Fruit fly (Drosophila melanogaster) whole organism, embryonic: ENCODE measurements around the gene DEF8.

Source experiments
- ATbp ChIP-seq: fragments of 200-800 bp; sonication (Bioruptor generic); optimal IDR thresholded peaks from 2 replicates; lab custom pipeline; 2017; ENCODE audit warnings: missing biosample characterization, mild to moderate bottlenecking, missing genetic modification characterization, missing genetic modification reagents
- CG10366 ChIP-seq: fragments of 200-800 bp; sonication (Bioruptor generic); IDR thresholded peaks from 2 replicates; pipeline ENCODE4 v1.3.6; 2022; ENCODE audit warnings: missing biosample characterization, missing genetic modification characterization
- CG10462 ChIP-seq: fragments of 200-800 bp; sonication (Bioruptor generic); optimal IDR thresholded peaks from 2 replicates; lab custom pipeline; 2016; ENCODE audit warnings: missing biosample characterization, missing genetic modification characterization
- CG12071 ChIP-seq: fragments of 200-800 bp; sonication (Bioruptor generic); optimal IDR thresholded peaks from 3 replicates; lab custom pipeline; 2018; ENCODE audit warnings: missing biosample characterization, mild to moderate bottlenecking, missing genetic modification characterization
- CG12942 ChIP-seq: fragments of 200-800 bp; sonication (Bioruptor generic); optimal IDR thresholded peaks from 3 replicates; lab custom pipeline; 2016; ENCODE audit warnings: missing biosample characterization, missing genetic modification characterization
- CG13123 ChIP-seq: fragments of 200-800 bp; sonication (Bioruptor generic); optimal IDR thresholded peaks from 2 replicates; lab custom pipeline; 2016; ENCODE audit warnings: missing biosample characterization, missing genetic modification characterization
- CG13296 ChIP-seq: fragments of 200-800 bp; sonication (Bioruptor generic); optimal IDR thresholded peaks from 3 replicates; lab custom pipeline; 2018; ENCODE audit warnings: missing biosample characterization, mild to moderate bottlenecking, missing genetic modification characterization
- CG13894 ChIP-seq: fragments of 200-800 bp; sonication (Bioruptor generic); optimal IDR thresholded peaks from 3 replicates; lab custom pipeline; 2018; ENCODE audit warnings: missing biosample characterization, mild to moderate bottlenecking, missing genetic modification characterization, moderate library complexity
- CG14710 ChIP-seq: fragments of 200-800 bp; sonication (Bioruptor generic); optimal IDR thresholded peaks from 3 replicates; lab custom pipeline; 2019; ENCODE audit warnings: missing biosample characterization, mild to moderate bottlenecking, missing genetic modification characterization, moderate library complexity
- CG17385 ChIP-seq: fragments of 200-800 bp; sonication (Bioruptor generic); optimal IDR thresholded peaks from 3 replicates; lab custom pipeline; 2018; ENCODE audit warnings: missing biosample characterization, mild to moderate bottlenecking, missing genetic modification characterization
- CG17912 ChIP-seq: fragments of 200-800 bp; sonication (Bioruptor generic); optimal IDR thresholded peaks from 2 replicates; lab custom pipeline; 2018; ENCODE audit warnings: missing biosample characterization, mild to moderate bottlenecking, missing genetic modification characterization
- CG18011 ChIP-seq: fragments of 200-800 bp; sonication (Bioruptor generic); optimal IDR thresholded peaks from 2 replicates; lab custom pipeline; 2017; ENCODE audit warnings: missing biosample characterization, missing genetic modification characterization, mild to moderate bottlenecking, moderate library complexity, missing genotype
- CG18262 ChIP-seq: fragments of 200-800 bp; optimal IDR thresholded peaks from 3 replicates; lab custom pipeline; 2019; ENCODE audit warnings: missing biosample characterization, mild to moderate bottlenecking, missing genetic modification characterization, moderate library complexity
- CG43689 ChIP-seq: fragments of 200-800 bp; sonication (Bioruptor generic); IDR thresholded peaks from 2 replicates; pipeline ENCODE4 v1.3.6; 2022; ENCODE audit warnings: missing biosample characterization, missing genetic modification characterization
- CG4854 ChIP-seq: fragments of 200-800 bp; sonication (Bioruptor generic); optimal IDR thresholded peaks from 2 replicates; lab custom pipeline; 2016; ENCODE audit warnings: missing biosample characterization, missing genetic modification characterization, inconsistent platforms
- CG5245 ChIP-seq: fragments of 200-800 bp; sonication (Bioruptor generic); optimal IDR thresholded peaks from 3 replicates; lab custom pipeline; 2016; ENCODE audit warnings: missing biosample characterization, missing genetic modification characterization
- CG6254 ChIP-seq: fragments of 200-800 bp; sonication (Bioruptor generic); optimal IDR thresholded peaks from 3 replicates; lab custom pipeline; 2017; ENCODE audit warnings: mild to moderate bottlenecking, missing biosample characterization, missing genetic modification reagents, missing genetic modification characterization
- CG7357 ChIP-seq: fragments of 200-800 bp; sonication (Bioruptor generic); IDR thresholded peaks from 3 replicates; pipeline ENCODE4 v1.3.6; 2022; ENCODE audit warnings: missing biosample characterization, missing genetic modification characterization
- CG7786 ChIP-seq: fragments of 200-800 bp; sonication (Bioruptor generic); optimal IDR thresholded peaks from 2 replicates; lab custom pipeline; 2016; ENCODE audit warnings: missing biosample characterization, missing genetic modification characterization
- CG7839 ChIP-seq: fragments of 200-800 bp; sonication (Bioruptor generic); optimal IDR thresholded peaks from 3 replicates; lab custom pipeline; 2018; ENCODE audit warnings: missing biosample characterization, mild to moderate bottlenecking, missing genetic modification characterization, moderate library complexity
- CG7928 ChIP-seq: fragments of 200-800 bp; sonication (Bioruptor generic); optimal IDR thresholded peaks from 2 replicates; lab custom pipeline; 2017; ENCODE audit warnings: missing biosample characterization, mild to moderate bottlenecking, missing genetic modification characterization
- CG7963 ChIP-seq: fragments of 200-800 bp; sonication (Bioruptor generic); IDR thresholded peaks from 3 replicates; pipeline ENCODE4 v1.3.6; 2022; ENCODE audit warnings: missing biosample characterization, missing genetic modification characterization; ENCODE audit not compliant: partially characterized antibody
- CG8089 ChIP-seq: fragments of 200-800 bp; sonication (Bioruptor generic); optimal IDR thresholded peaks from 3 replicates; lab custom pipeline; 2016; ENCODE audit warnings: missing biosample characterization, missing genetic modification characterization
- CG8290 ChIP-seq, 3 experiments: fragments of 200-800 bp; sonication (Bioruptor generic); optimal IDR thresholded peaks; 2 replicates each; lab custom pipeline; 2016 to 2019; ENCODE audit warnings: missing biosample characterization in 3 of 3, missing genetic modification characterization in 3 of 3, mild to moderate bottlenecking in 2 of 3, moderate library complexity in 1 of 3
- CG9437 ChIP-seq: fragments of 200-800 bp; sonication (Bioruptor generic); optimal IDR thresholded peaks from 2 replicates; lab custom pipeline; 2018; ENCODE audit warnings: missing biosample characterization, mild to moderate bottlenecking, missing genetic modification characterization
- CG9932 ChIP-seq: fragments of 200-800 bp; sonication (Bioruptor generic); IDR thresholded peaks from 2 replicates; pipeline ENCODE4 v1.3.6; 2022; ENCODE audit warnings: missing biosample characterization, missing genetic modification characterization
- GATAe ChIP-seq: fragments of 200-800 bp; sonication (Bioruptor generic); conservative IDR thresholded peaks from 2 replicates; pipeline ENCODE4 v1.3.6; 2022; ENCODE audit warnings: missing biosample characterization, missing genetic modification characterization
- Hand ChIP-seq: fragments of 200-800 bp; sonication (Bioruptor generic); optimal IDR thresholded peaks from 2 replicates; lab custom pipeline; 2017; ENCODE audit warnings: mild to moderate bottlenecking, missing biosample characterization, missing genetic modification reagents, missing genetic modification characterization
- Ravus ChIP-seq: fragments of 200-800 bp; sonication (Bioruptor generic); IDR thresholded peaks from 2 replicates; pipeline ENCODE4 v1.3.6; 2022; ENCODE audit warnings: missing biosample characterization, missing genetic modification characterization
- YL-1 ChIP-seq: fragments of 200-800 bp; sonication (Bioruptor generic); optimal IDR thresholded peaks from 3 replicates; lab custom pipeline; 2017; ENCODE audit warnings: missing biosample characterization, mild to moderate bottlenecking, missing genetic modification characterization
- bowl ChIP-seq: fragments of 200-800 bp; sonication (Bioruptor generic); IDR thresholded peaks from 2 replicates; pipeline ENCODE4 v1.3.6; 2022; ENCODE audit warnings: missing biosample characterization, missing genetic modification characterization
- cad ChIP-seq: fragments of >200 bp; optimal IDR thresholded peaks from 2 replicates; lab custom pipeline; 2017; ENCODE audit warnings: missing biosample characterization, missing genetic modification characterization
- dmrt11E ChIP-seq: fragments of 200-800 bp; sonication (Bioruptor generic); optimal IDR thresholded peaks from 3 replicates; lab custom pipeline; 2018; ENCODE audit warnings: missing biosample characterization, mild to moderate bottlenecking, missing genetic modification characterization, moderate library complexity
- fru ChIP-seq: fragments of >200 bp; optimal IDR thresholded peaks from 2 replicates; lab custom pipeline; 2017
- gro ChIP-seq: fragments of 200-800 bp; sonication (Bioruptor generic); optimal IDR thresholded peaks from 2 replicates; lab custom pipeline; 2016; ENCODE audit warnings: missing biosample characterization, missing genetic modification characterization
- h ChIP-seq: fragments of >200 bp; optimal IDR thresholded peaks from 2 replicates; lab custom pipeline; 2017
- hb ChIP-seq: fragments of 200-800 bp; sonication (Bioruptor generic); IDR thresholded peaks from 3 replicates; pipeline ENCODE4 v1.3.6; 2022; ENCODE audit warnings: missing biosample characterization, missing genetic modification characterization; ENCODE audit not compliant: partially characterized antibody
- hbn ChIP-seq: fragments of 200-800 bp; sonication (Bioruptor generic); IDR thresholded peaks from 2 replicates; pipeline ENCODE4 v1.3.6; 2022; ENCODE audit warnings: missing biosample characterization, missing genetic modification characterization; ENCODE audit not compliant: partially characterized antibody
- jigr1 ChIP-seq: fragments of 200-800 bp; sonication (Bioruptor generic); IDR thresholded peaks from 3 replicates; pipeline ENCODE4 v1.3.6; 2022; ENCODE audit warnings: missing biosample characterization, missing genetic modification characterization
- kay ChIP-seq: fragments of 200-800 bp; sonication (Bioruptor generic); optimal IDR thresholded peaks from 2 replicates; lab custom pipeline; 2016; ENCODE audit warnings: missing biosample characterization, missing genetic modification characterization
- kni ChIP-seq: fragments of 200-800 bp; sonication (Bioruptor generic); optimal IDR thresholded peaks from 3 replicates; lab custom pipeline; 2017; ENCODE audit warnings: mild to moderate bottlenecking, missing biosample characterization, missing genetic modification reagents, missing genetic modification characterization
- nom ChIP-seq: fragments of 200-800 bp; sonication (Bioruptor generic); optimal IDR thresholded peaks from 2 replicates; lab custom pipeline; 2017; ENCODE audit warnings: missing biosample characterization, missing genetic modification characterization, mild to moderate bottlenecking, moderate library complexity, missing genetic modification reagents
- oc ChIP-seq: fragments of 200-800 bp; sonication (Bioruptor generic); optimal IDR thresholded peaks from 2 replicates; lab custom pipeline; 2018; ENCODE audit warnings: missing biosample characterization, mild to moderate bottlenecking, missing genetic modification characterization, moderate library complexity
- p53 ChIP-seq: fragments of 200-800 bp; sonication (Bioruptor generic); optimal IDR thresholded peaks from 2 replicates; lab custom pipeline; 2016; ENCODE audit warnings: missing biosample characterization, missing genetic modification characterization
- phol ChIP-seq: fragments of 200-800 bp; sonication (Bioruptor generic); optimal IDR thresholded peaks from 3 replicates; lab custom pipeline; 2018; ENCODE audit warnings: missing biosample characterization, mild to moderate bottlenecking, missing genetic modification characterization, moderate library complexity
- tap ChIP-seq: fragments of 200-800 bp; optimal IDR thresholded peaks from 3 replicates; lab custom pipeline; 2019; ENCODE audit warnings: missing biosample characterization, mild to moderate bottlenecking, missing genetic modification characterization, moderate library complexity
- unpg ChIP-seq: fragments of 200-800 bp; sonication (Bioruptor generic); optimal IDR thresholded peaks from 3 replicates; lab custom pipeline; 2018; ENCODE audit warnings: missing biosample characterization, mild to moderate bottlenecking, missing genetic modification characterization, moderate library complexity
- zf30C ChIP-seq: fragments of 200-800 bp; sonication (Bioruptor generic); optimal IDR thresholded peaks from 3 replicates; lab custom pipeline; 2018; ENCODE audit warnings: missing biosample characterization, mild to moderate bottlenecking, missing genetic modification characterization
- zfh1 ChIP-seq: fragments of 200-800 bp; sonication (Bioruptor generic); IDR thresholded peaks from 3 replicates; pipeline ENCODE4 v1.3.6; 2022; ENCODE audit warnings: missing biosample characterization, missing genetic modification characterization

Gene DEF8

dm6 chr3L:12138113-12138899, 6.4 kb downstream of the DEF8 start, which contains the start of the genes ND-SGDH and RhoGAP68F (continued):
- TF ChIP-seq CG8089 (peak; percentile 45), CG18011 (GFP tag; lab: Kevin White, UChicago) (peak; percentile 24), CG7839 (peak; percentile 77), GATAe (GFP tag; lab: Robert Waterston, UW) (no peak), phol (tag; lab: Kevin White, UChicago) (peak; percentile 83), CG10462 (peak; percentile 33), CG12942 (GFP tag; lab: Kevin White, UChicago) (peak; percentile 73), CG14710 (tag; lab: Kevin White, UChicago) (peak; percentile 89), ATbp (GFP tag; lab: Kevin White, UChicago) (no peak), unpg (peak; percentile 68), nom (GFP tag; lab: Kevin White, UChicago) (no peak), fru (lab: Kevin White, UChicago) (no peak), cad (no peak), oc (peak; percentile 29), zf30C (GFP tag; lab: Kevin White, UChicago) (no peak), CG7928 (GFP tag; lab: Kevin White, UChicago) (no peak), CG7963 (GFP tag; lab: Robert Waterston, UW) (peak; percentile 70), hb (GFP tag; lab: Robert Waterston, UW) (peak; percentile 95), CG7357 (peak; percentile 41; the same call in 1 of the 3 replicates), p53 (GFP tag; lab: Kevin White, UChicago) (no peak), dmrt11E (tag; lab: Kevin White, UChicago) (peak; percentile 70), CG13123 (GFP tag; lab: Kevin White, UChicago) (peak; percentile 62), CG13296 (peak; percentile 70), kni (peak; percentile 33), Hand (peak; percentile 8), tap (peak; percentile 48), Ravus (GFP tag; lab: Robert Waterston, UW) (no peak), YL-1 (GFP tag; lab: Kevin White, UChicago) (peak; percentile 3), CG5245 (GFP tag; lab: Kevin White, UChicago) (peak; percentile 23), CG9932 (GFP tag; lab: Robert Waterston, UW) (peak; percentile 91), CG13894 (tag; lab: Kevin White, UChicago) (peak; percentile 65), h (lab: Kevin White, UChicago) (no peak), CG4854 (GFP tag; lab: Kevin White, UChicago) (peak; percentile 54), CG8290 (GFP tag; optimal IDR thresholded peaks at IDR 0.05; lab: Kevin White, UChicago) (peak; percentile 40), CG8290 (tag; optimal IDR thresholded peaks at IDR 0.05; lab: Kevin White, UChicago) (peak; percentile 56 to 58), kay (GFP tag; lab: Kevin White, UChicago) (peak; percentile 57), CG18262 (peak; percentile 76), CG9437 (GFP tag; lab: Kevin White, UChicago) (peak; percentile 65), hbn (GFP tag; lab: Robert Waterston, UW) (peak; percentile 91), CG12071 (GFP tag; lab: Kevin White, UChicago) (no peak), CG6254 (no peak), CG10366 (peak; percentile 56; the same call in 1 of the 2 replicates), bowl (GFP tag; lab: Robert Waterston, UW) (no peak), CG17385 (GFP tag; lab: Kevin White, UChicago) (peak; percentile 66), CG7786 (GFP tag; lab: Kevin White, UChicago) (peak; percentile 70), CG43689 (GFP tag; lab: Robert Waterston, UW) (no peak), CG17912 (GFP tag; lab: Kevin White, UChicago) (no peak), gro (GFP tag; lab: Kevin White, UChicago) (peak; percentile 34), zfh1 (GFP tag; lab: Robert Waterston, UW) (peak; percentile 60; the same call in 2 of the 3 replicates), jigr1 (GFP tag; lab: Robert Waterston, UW) (no peak)
